Fruit fly (Drosophila melanogaster): ENCODE data around the gene Tmc.

Tmc gene

DNA sequence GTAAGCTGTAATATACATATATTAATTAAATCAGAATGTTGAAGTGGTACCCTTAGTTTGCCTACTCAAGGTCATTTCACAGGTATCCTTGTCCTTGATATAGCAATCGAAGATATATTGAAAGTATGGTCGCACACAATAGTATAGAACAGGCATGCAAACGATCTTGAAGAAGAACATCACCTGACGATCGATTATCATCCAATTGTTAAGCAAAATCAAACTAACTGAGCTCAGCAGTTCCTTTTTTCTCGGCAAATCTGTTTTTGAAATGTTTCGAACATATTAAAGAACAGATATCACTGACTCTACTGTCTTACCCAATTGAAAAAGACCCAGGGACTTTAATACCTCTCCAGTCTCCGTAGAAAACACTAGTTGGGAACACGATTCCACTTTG lies 30.8 kb downstream of the Tmc start, which contains the start of gene Cyp40:
Cyp40 (plus strand) TSS at position 301 of the 400 bp plus-strand sequence.
- no peak for TF ChIP-seq Crg-1 (GFP tag; optimal IDR thresholded peaks at IDR 0.05)
- no peak for TF ChIP-seq CG1620 (GFP tag; optimal IDR thresholded peaks at IDR 0.05)
- TF ChIP-seq CG11617 (GFP tag; optimal IDR thresholded peaks at IDR 0.05), result no peak
- no peak for TF ChIP-seq CG14711 (tag; optimal IDR thresholded peaks at IDR 0.05)
- no peak for TF ChIP-seq kay (GFP tag; ENCODE audit: borderline replicate concordance)
- TF ChIP-seq CG5204 (GFP tag; optimal IDR thresholded peaks at IDR 0.05), result no peak
- TF ChIP-seq CG7045 (GFP tag; optimal IDR thresholded peaks at IDR 0.05), result no peak
- no peak for TF ChIP-seq CG12768 (GFP tag; optimal IDR thresholded peaks at IDR 0.05)
- TF ChIP-seq Mnt (GFP tag; optimal IDR thresholded peaks at IDR 0.05), result no peak
- no peak for TF ChIP-seq cnc (optimal IDR thresholded peaks at IDR 0.05)
- no peak for TF ChIP-seq Hr96 (GFP tag; optimal IDR thresholded peaks at IDR 0.05)
- no peak for TF ChIP-seq toe (GFP tag; optimal IDR thresholded peaks at IDR 0.05)
- no peak for TF ChIP-seq CG33017 (tag; optimal IDR thresholded peaks at IDR 0.05)
- no peak for TF ChIP-seq pad (GFP tag; optimal IDR thresholded peaks at IDR 0.05)
- no peak for TF ChIP-seq bab1 (GFP tag; optimal IDR thresholded peaks at IDR 0.05)

DNA sequence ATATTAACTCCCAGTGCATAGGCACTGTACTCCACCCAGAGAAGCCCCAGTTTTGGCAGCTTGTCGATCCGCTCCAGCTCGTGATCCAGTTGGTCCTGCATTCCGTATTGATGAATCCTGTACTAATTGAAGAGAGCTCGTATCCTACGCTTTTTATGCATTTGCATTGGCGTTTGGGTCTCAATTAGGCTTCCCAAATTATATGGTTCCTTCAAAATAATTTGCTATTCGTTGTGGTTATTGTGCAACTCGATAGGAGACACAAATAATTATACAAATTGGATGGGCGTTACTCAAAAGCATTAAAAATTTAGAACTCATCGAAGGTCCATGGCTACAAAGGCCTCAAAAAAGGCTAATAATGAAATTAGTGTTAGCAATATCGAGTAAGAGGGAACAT lies 31.5 kb downstream of the Tmc start, which contains the start of gene Or67b:
Or67b (minus strand) TSS at position 101 of the 400 bp plus-strand sequence.
- TF ChIP-seq CG1620 (GFP tag; optimal IDR thresholded peaks at IDR 0.05) (no peak), pad (GFP tag; optimal IDR thresholded peaks at IDR 0.05) (no peak), CG12768 (GFP tag; optimal IDR thresholded peaks at IDR 0.05) (no peak), ovo (GFP tag; optimal IDR thresholded peaks at IDR 0.05) (no peak), Mnt (GFP tag; optimal IDR thresholded peaks at IDR 0.05) (no peak), tj (GFP tag; optimal IDR thresholded peaks at IDR 0.05) (no peak)

DNA sequence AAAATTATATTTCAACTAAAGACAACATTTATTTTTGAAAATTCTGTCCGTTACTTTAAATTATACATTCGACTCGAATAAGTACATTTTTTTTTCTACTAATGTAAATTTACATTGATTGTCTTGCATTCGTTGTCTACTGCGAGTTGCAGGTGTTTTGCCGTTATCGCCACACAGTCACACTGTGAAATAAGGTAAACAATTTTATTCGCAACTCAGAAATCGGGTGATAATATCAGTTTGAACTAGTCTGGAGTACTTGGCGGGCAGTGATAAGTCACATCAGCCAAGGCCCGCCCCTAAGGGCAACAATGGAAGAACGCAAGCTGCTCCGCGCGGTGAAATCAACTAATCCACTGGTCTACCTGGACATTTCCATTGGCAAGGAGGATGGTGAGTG lies 32.3 kb downstream of the Tmc start:
- peak; percentile 42 for TF ChIP-seq bab1 (GFP tag; optimal IDR thresholded peaks at IDR 0.05)
- TF ChIP-seq CG1620 (GFP tag; optimal IDR thresholded peaks at IDR 0.05), result no peak
- TF ChIP-seq Mnt (GFP tag; optimal IDR thresholded peaks at IDR 0.05), result no peak

DNA sequence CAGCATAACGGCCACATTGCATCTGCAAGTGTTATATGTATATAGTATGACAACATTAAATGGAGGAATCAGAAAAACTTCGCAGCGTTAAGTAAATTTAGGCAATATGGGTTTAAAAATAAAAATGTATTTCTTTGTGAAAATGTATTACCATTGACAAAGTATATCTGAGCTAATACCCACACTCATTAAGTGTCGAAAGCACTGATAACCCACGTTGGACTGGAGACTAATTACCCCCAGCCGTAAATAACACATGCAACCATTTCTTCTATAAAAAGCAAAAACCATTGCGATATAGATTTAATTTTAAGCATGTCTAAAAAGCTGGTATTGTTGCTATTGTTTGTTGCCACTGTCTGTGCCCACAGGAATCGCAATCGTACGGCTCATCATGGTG lies 40.2 kb downstream of the Tmc start, which contains the start of gene CG8329:
CG8329 (plus strand) TSS at position 301 of the 400 bp plus-strand sequence.
- no peak for TF ChIP-seq pad (GFP tag; optimal IDR thresholded peaks at IDR 0.05)
- no peak for TF ChIP-seq cnc (optimal IDR thresholded peaks at IDR 0.05)
- no peak for TF ChIP-seq kay (GFP tag; ENCODE audit: borderline replicate concordance)
- TF ChIP-seq CG7045 (GFP tag; optimal IDR thresholded peaks at IDR 0.05), result no peak
- TF ChIP-seq CG33017 (tag; optimal IDR thresholded peaks at IDR 0.05), result no peak
- TF ChIP-seq ovo (GFP tag; optimal IDR thresholded peaks at IDR 0.05), result no peak
- TF ChIP-seq CG1620 (GFP tag; optimal IDR thresholded peaks at IDR 0.05), result no peak
- no peak for TF ChIP-seq Hr96 (GFP tag; optimal IDR thresholded peaks at IDR 0.05)
- no peak for TF ChIP-seq Clk (GFP tag; optimal IDR thresholded peaks at IDR 0.05)
- TF ChIP-seq CG12768 (GFP tag; optimal IDR thresholded peaks at IDR 0.05), result no peak
- TF ChIP-seq Crg-1 (GFP tag; optimal IDR thresholded peaks at IDR 0.05), result no peak
- TF ChIP-seq tj (GFP tag; optimal IDR thresholded peaks at IDR 0.05), result no peak
- TF ChIP-seq CG11617 (GFP tag; optimal IDR thresholded peaks at IDR 0.05), result no peak
- no peak for TF ChIP-seq CG5204 (GFP tag; optimal IDR thresholded peaks at IDR 0.05)
- no peak for TF ChIP-seq toe (GFP tag; optimal IDR thresholded peaks at IDR 0.05)
- TF ChIP-seq bab1 (GFP tag; optimal IDR thresholded peaks at IDR 0.05), result no peak
- no peak for TF ChIP-seq Mnt (GFP tag; optimal IDR thresholded peaks at IDR 0.05)

DNA sequence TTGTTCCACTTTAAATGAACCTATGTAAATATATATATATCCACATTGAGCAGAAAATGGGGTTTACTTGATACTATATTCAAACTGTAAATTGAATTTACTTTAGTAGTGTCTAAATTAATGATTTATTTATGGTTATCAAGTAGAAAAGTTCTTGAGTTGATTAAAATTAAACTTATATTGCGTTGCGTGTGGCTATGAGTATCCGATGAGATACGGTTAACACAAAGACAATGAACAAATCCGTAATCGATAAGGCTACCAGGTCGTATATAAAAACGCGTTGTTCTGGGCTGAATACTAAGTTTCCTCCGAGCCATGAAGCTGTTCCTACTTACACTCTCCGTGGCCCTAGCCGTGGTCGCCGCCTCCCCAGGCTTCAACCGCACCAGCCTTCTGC lies 41.4 kb downstream of the Tmc start, which contains the start of gene CG18179:
CG18179 (plus strand) TSS at position 301 of the 400 bp plus-strand sequence.
- TF ChIP-seq CG7045 (GFP tag; optimal IDR thresholded peaks at IDR 0.05) (no peak), cic (GFP tag; optimal IDR thresholded peaks at IDR 0.05) (no peak), bab1 (GFP tag; optimal IDR thresholded peaks at IDR 0.05) (no peak), CG5204 (GFP tag; optimal IDR thresholded peaks at IDR 0.05) (no peak), CG14711 (tag; optimal IDR thresholded peaks at IDR 0.05) (no peak), CG11617 (GFP tag; optimal IDR thresholded peaks at IDR 0.05) (no peak), Mnt (GFP tag; optimal IDR thresholded peaks at IDR 0.05) (no peak), cnc (optimal IDR thresholded peaks at IDR 0.05) (no peak), CG7101 (tag; optimal IDR thresholded peaks at IDR 0.05) (no peak), CG12768 (GFP tag; optimal IDR thresholded peaks at IDR 0.05) (no peak), Hr96 (GFP tag; optimal IDR thresholded peaks at IDR 0.05) (no peak)

DNA sequence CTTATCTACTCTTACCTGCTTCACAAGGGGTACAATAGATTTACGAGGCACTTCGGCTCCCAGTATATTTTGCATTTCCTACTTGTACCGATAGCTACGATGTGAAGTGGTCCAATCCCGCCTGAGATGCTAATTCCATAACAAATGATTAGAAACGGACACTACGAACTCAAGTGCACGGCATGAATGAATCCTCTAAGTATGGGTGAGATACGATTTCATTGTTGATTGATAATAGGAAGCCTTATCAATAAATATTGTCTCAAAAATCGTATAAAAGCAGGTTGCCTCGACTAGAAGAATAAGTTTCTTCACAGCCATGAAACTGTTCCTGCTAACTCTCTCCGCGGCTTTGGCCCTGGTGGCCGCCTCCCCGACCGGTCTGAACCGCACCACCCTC lies 43.1 kb downstream of the Tmc start, which contains the start of gene CG18180:
CG18180 (plus strand) TSS at position 301 of the 400 bp plus-strand sequence.
- no peak for TF ChIP-seq Hr96 (GFP tag; optimal IDR thresholded peaks at IDR 0.05)
- peak; percentile 87 for TF ChIP-seq cic (GFP tag; optimal IDR thresholded peaks at IDR 0.05)

DNA sequence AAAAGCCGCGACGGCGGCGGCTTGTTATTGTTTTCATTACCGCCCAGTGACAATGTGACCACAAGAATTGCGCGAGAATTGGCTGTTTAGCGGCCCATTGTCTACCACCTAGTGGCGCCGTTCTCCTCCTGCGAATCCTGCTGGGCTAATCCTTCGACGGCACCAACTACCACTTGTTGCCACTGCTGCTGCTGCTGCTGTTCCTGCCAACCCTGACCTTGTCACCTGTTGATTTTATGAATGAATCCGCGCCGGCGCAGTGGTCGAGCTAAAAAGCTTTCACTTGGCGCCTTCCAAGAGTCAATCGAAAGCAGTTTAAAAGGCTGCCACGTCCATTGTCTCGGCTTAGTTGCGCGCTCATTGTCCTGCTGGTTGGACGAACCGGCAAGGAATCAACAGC lies 46.2 kb downstream of the Tmc start, which contains the start of gene CNMaR:
CNMaR (plus strand) TSS at position 348 of the 400 bp plus-strand sequence.
- TF ChIP-seq CG5204 (GFP tag; optimal IDR thresholded peaks at IDR 0.05), result no peak
- TF ChIP-seq CG14711 (tag; optimal IDR thresholded peaks at IDR 0.05), result no peak
- TF ChIP-seq Mnt (GFP tag; optimal IDR thresholded peaks at IDR 0.05), result no peak
- no peak for TF ChIP-seq ovo (GFP tag; optimal IDR thresholded peaks at IDR 0.05)
- TF ChIP-seq CG33017 (tag; optimal IDR thresholded peaks at IDR 0.05), result no peak
- no peak for TF ChIP-seq pad (GFP tag; optimal IDR thresholded peaks at IDR 0.05)
- TF ChIP-seq CG1620 (GFP tag; optimal IDR thresholded peaks at IDR 0.05), result no peak
